Worm (Caenorhabditis elegans) whole organism, mixed stage, embryonic: ENCODE data around the gene H17B01.5.

Source experiments
- mep-1 ChIP-seq: fragments of 150-350 bp; optimal IDR thresholded peaks from 2 replicates; lab custom pipeline; 2017; ENCODE audit warnings: missing biosample characterization, missing genetic modification reagents, missing genetic modification characterization, inconsistent platforms
- nhr-237 ChIP-seq: fragments of 150-350 bp; optimal IDR thresholded peaks from 2 replicates; lab custom pipeline; 2014; ENCODE audit warnings: missing biosample characterization, missing genetic modification characterization
- pha-4 ChIP-seq: fragments of 150-350 bp; optimal IDR thresholded peaks from 2 replicates; lab custom pipeline; 2018; ENCODE audit warnings: missing biosample characterization, missing genetic modification reagents, missing genetic modification characterization
- snpc-4 ChIP-seq: fragments of 150-350 bp; optimal IDR thresholded peaks from 2 replicates; lab custom pipeline; 2014; ENCODE audit warnings: missing biosample characterization, missing genetic modification characterization
- tbx-8 ChIP-seq: fragments of 200-800 bp; sonication (Bioruptor generic); optimal IDR thresholded peaks from 2 replicates; lab custom pipeline; 2018; ENCODE audit warnings: mild to moderate bottlenecking, missing genetic modification characterization, moderate library complexity, missing compliant biosample characterization
- unc-39 ChIP-seq: fragments of 150-350 bp; optimal IDR thresholded peaks from 2 replicates; lab custom pipeline; 2014; ENCODE audit warnings: missing biosample characterization, missing genetic modification characterization

- TF ChIP-seq mep-1 (tag; lab: Kevin White, UChicago): no peak
- no peak for TF ChIP-seq tbx-8 (GFP tag; lab: Kevin White, UChicago)
- no peak for TF ChIP-seq nhr-237 (tag; lab: Kevin White, UChicago)
- no peak for TF ChIP-seq unc-39
- TF ChIP-seq snpc-4 (tag; lab: Kevin White, UChicago): no peak
- no peak for TF ChIP-seq pha-4 (tag; lab: Kevin White, UChicago)
Measured at ce11 chrII:1490813-1491212, 17.4 kb upstream of the H17B01.5 start.
